Worm (Caenorhabditis elegans): ENCODE measurements around the gene srsx-8.

The srsx-8 gene

DNA sequence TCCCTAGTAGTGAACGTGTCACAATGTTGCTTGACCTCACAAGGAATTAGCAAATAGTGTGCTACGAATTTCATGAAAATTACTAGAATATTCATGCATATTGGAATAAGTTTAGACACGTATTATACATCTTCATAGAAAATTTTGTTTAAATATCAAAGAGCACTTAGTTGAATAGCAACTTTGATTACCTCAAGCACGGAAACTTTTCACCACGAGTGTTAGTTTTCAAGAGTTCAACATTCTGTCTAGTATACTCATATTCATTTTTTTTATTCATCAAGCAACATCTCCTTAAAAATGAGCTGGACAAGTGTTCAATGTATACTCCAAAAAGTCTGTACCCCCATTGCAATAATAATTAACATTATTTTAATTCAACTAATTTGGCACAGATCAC lies 30.4 kb downstream of the srsx-8 start, which contains the start of gene str-243:
str-243 (plus strand) TSS at position 301 of the 400 bp plus-strand sequence.
- TF ChIP-seq sma-3 (GFP tag; optimal IDR thresholded peaks at IDR 0.05): no peak
- no peak for TF ChIP-seq nhr-129 (tag; optimal IDR thresholded peaks at IDR 0.05)
- TF ChIP-seq elt-1 (tag; optimal IDR thresholded peaks at IDR 0.05): no peak
- TF ChIP-seq nhr-11 (tag; optimal IDR thresholded peaks at IDR 0.05): no peak
- TF ChIP-seq sma-9 (GFP tag; optimal IDR thresholded peaks at IDR 0.05): no peak
- TF ChIP-seq sma-9 (tag; optimal IDR thresholded peaks at IDR 0.05): no peak
- no peak for TF ChIP-seq egl-27 (tag; optimal IDR thresholded peaks at IDR 0.05)
- no peak for TF ChIP-seq elt-3 (tag; optimal IDR thresholded peaks at IDR 0.05)
- no peak for TF ChIP-seq lin-13 (GFP tag; optimal IDR thresholded peaks at IDR 0.05)

DNA sequence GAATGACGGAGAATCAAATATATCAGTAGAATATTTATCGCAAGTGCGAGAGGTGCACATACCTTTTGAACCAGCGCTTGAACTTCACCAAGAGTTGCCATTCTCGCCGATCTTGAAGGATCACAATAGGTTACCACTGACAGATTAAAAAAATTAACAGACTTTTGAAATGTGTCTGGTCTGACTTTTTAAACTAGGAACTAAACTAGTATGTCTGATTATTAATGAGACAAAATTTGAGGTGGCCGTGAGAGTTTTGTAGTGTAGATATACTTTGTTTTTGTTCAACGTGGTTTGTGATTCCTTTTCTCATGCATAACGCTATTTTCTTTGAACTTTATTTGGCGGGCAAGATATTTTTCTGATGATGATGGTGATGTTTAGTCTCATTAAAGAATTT lies 31.1 kb downstream of the srsx-8 start, which contains the start of gene str-240:
str-240 (minus strand) TSS at position 101 of the 400 bp plus-strand sequence.
- TF ChIP-seq sem-4 (tag; optimal IDR thresholded peaks at IDR 0.05) (no peak), nhr-11 (tag; optimal IDR thresholded peaks at IDR 0.05) (no peak), blmp-1 (tag; optimal IDR thresholded peaks at IDR 0.05; ENCODE audit: insufficient read depth) (no peak), dmd-4 (tag; optimal IDR thresholded peaks at IDR 0.05) (no peak), lin-39 (tag; optimal IDR thresholded peaks at IDR 0.05) (no peak), ztf-11 (tag; optimal IDR thresholded peaks at IDR 0.05) (no peak), lsy-2 (tag; optimal IDR thresholded peaks at IDR 0.05) (no peak), unc-39 (tag; optimal IDR thresholded peaks at IDR 0.05) (no peak), F13H6.1 (tag; optimal IDR thresholded peaks at IDR 0.05) (no peak), Y55F3AM.14 (GFP tag; optimal IDR thresholded peaks at IDR 0.05) (no peak), nhr-77 (tag; optimal IDR thresholded peaks at IDR 0.05) (no peak), alr-1 (tag; optimal IDR thresholded peaks at IDR 0.05) (no peak), nhr-25 (tag; optimal IDR thresholded peaks at IDR 0.05) (no peak), elt-3 (tag; optimal IDR thresholded peaks at IDR 0.05) (no peak), skn-1 (tag; optimal IDR thresholded peaks at IDR 0.05) (no peak), elt-1 (tag; optimal IDR thresholded peaks at IDR 0.05) (no peak)

DNA sequence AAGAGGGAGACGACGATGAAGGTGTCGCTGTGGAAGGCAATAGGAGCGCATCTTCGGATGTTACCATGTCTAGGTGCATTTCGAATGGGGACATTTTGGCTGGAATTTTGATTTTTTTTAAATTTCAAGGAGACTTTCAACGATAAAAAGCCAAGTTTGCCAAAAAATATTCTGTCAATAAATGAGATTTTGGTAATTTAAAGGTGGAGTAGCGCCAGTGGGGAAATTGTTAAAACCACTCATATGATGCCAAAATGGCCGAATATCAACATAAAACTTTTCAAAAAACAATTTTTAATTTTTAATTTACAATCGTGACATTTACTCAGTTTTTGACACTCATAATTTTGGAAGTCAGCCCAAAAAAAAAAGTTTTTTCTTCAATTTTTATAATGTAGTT lies 41.4 kb downstream of the srsx-8 start, which contains the start of gene nhr-260:
nhr-260 (minus strand) TSS at position 101 of the 400 bp plus-strand sequence.
- TF ChIP-seq alr-1 (tag; optimal IDR thresholded peaks at IDR 0.05) (no peak), mbf-1 (tag; optimal IDR thresholded peaks at IDR 0.05) (no peak), snpc-4 (tag; optimal IDR thresholded peaks at IDR 0.05) (no peak), ceh-82 (tag; optimal IDR thresholded peaks at IDR 0.05) (no peak), mdl-1 (tag; optimal IDR thresholded peaks at IDR 0.05) (no peak), ztf-11 (tag; optimal IDR thresholded peaks at IDR 0.05) (no peak), skn-1 (tag; optimal IDR thresholded peaks at IDR 0.05) (no peak), Y55F3AM.14 (GFP tag; optimal IDR thresholded peaks at IDR 0.05) (no peak), unc-39 (tag; optimal IDR thresholded peaks at IDR 0.05) (no peak), ama-1 (optimal IDR thresholded peaks at IDR 0.05) (no peak), nhr-237 (tag; optimal IDR thresholded peaks at IDR 0.05) (no peak), nhr-12 (tag; optimal IDR thresholded peaks at IDR 0.05) (no peak), unc-55 (GFP tag; optimal IDR thresholded peaks at IDR 0.05) (no peak), F13H6.1 (tag; optimal IDR thresholded peaks at IDR 0.05) (no peak), elt-3 (tag; optimal IDR thresholded peaks at IDR 0.05) (no peak), nhr-77 (tag; optimal IDR thresholded peaks at IDR 0.05) (no peak), ztf-4 (tag; optimal IDR thresholded peaks at IDR 0.05) (no peak), lin-13 (GFP tag; optimal IDR thresholded peaks at IDR 0.05) (no peak), ztf-1 (GFP tag; conservative IDR thresholded peaks at IDR 0.05) (no peak), lsy-2 (tag; optimal IDR thresholded peaks at IDR 0.05) (no peak)

DNA sequence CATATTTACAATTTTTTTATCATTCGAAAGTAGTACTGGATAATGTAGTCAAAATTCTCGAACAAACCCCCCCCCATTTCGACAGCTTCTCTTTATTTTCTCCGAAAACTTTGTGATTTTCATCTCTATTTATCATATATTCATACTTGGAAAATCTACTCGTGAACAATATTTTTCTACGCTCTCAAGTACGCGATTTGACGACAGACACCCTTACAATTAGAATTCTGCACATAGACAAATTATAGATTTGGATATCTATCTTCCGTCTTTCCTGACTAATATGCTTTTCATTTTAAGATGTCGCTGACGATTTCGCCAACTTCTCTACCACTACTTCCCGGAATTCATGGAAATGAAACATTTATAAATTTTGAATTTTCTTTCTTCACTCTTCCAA lies 46.9 kb downstream of the srsx-8 start, which contains the start of gene sru-28:
sru-28 (plus strand) TSS at position 301 of the 400 bp plus-strand sequence.
- no peak for TF ChIP-seq nhr-237 (tag; optimal IDR thresholded peaks at IDR 0.05)

Measured in whole organism, L2 larva.